Fruit fly (Drosophila melanogaster) whole organism, embryonic: Measurements from ENCODE around the gene CG42819.
A peak's percentile ranks its signal among the peaks of the same experiment; 100 is the strongest.

Source experiments
- B-H2 ChIP-seq: fragments of 200-800 bp; sonication (Bioruptor generic); optimal IDR thresholded peaks from 2 replicates; lab custom pipeline; 2018; ENCODE audit warnings: missing biosample characterization, mild to moderate bottlenecking, missing genetic modification characterization
- CG10267 ChIP-seq: fragments of 200-800 bp; sonication (Bioruptor generic); optimal IDR thresholded peaks from 2 replicates; lab custom pipeline; 2018; ENCODE audit warnings: missing biosample characterization, mild to moderate bottlenecking, missing genetic modification characterization, moderate library complexity
- CG10565 ChIP-seq: fragments of 200-800 bp; sonication (Bioruptor generic); optimal IDR thresholded peaks from 3 replicates; lab custom pipeline; 2016; ENCODE audit warnings: missing biosample characterization, mild to moderate bottlenecking, missing genetic modification characterization
- CG11398 ChIP-seq: fragments of 200-800 bp; sonication (Bioruptor generic); optimal IDR thresholded peaks from 2 replicates; lab custom pipeline; 2016; ENCODE audit warnings: missing biosample characterization, missing genetic modification characterization
- CG11723 ChIP-seq: fragments of 200-800 bp; sonication (Bioruptor generic); optimal IDR thresholded peaks from 2 replicates; lab custom pipeline; 2017; ENCODE audit warnings: missing biosample characterization, mild to moderate bottlenecking, missing genetic modification characterization
- CG1233 ChIP-seq: fragments of 200-800 bp; sonication (Bioruptor generic); optimal IDR thresholded peaks from 4 replicates; lab custom pipeline; 2018; ENCODE audit warnings: missing biosample characterization, mild to moderate bottlenecking, missing genetic modification characterization
- CG12391 ChIP-seq: fragments of 200-800 bp; sonication (Bioruptor generic); optimal IDR thresholded peaks from 3 replicates; lab custom pipeline; 2018; ENCODE audit warnings: missing biosample characterization, mild to moderate bottlenecking, missing genetic modification characterization, moderate library complexity
- CG13775 ChIP-seq: fragments of 200-800 bp; sonication (Bioruptor generic); optimal IDR thresholded peaks from 3 replicates; lab custom pipeline; 2017; ENCODE audit warnings: missing biosample characterization, mild to moderate bottlenecking, missing genetic modification characterization
- CG14667 ChIP-seq: fragments of 200-800 bp; sonication (Bioruptor generic); IDR thresholded peaks from 2 replicates; pipeline ENCODE4 v1.3.6; 2022; ENCODE audit warnings: missing biosample characterization, missing genetic modification characterization
- CG14710 ChIP-seq: fragments of 200-800 bp; sonication (Bioruptor generic); optimal IDR thresholded peaks from 3 replicates; lab custom pipeline; 2019; ENCODE audit warnings: missing biosample characterization, mild to moderate bottlenecking, missing genetic modification characterization, moderate library complexity
- CG15601 ChIP-seq: fragments of 200-800 bp; sonication (Bioruptor generic); optimal IDR thresholded peaks from 3 replicates; lab custom pipeline; 2019; ENCODE audit warnings: missing biosample characterization, mild to moderate bottlenecking, missing genetic modification characterization, moderate library complexity
- CG18619 ChIP-seq: fragments of 200-800 bp; sonication (Bioruptor generic); optimal IDR thresholded peaks from 3 replicates; lab custom pipeline; 2017; ENCODE audit warnings: missing biosample characterization, mild to moderate bottlenecking, missing genetic modification characterization
- CG34224 ChIP-seq: fragments of 200-800 bp; sonication (Bioruptor generic); IDR thresholded peaks from 3 replicates; pipeline ENCODE4 v1.3.6; 2022; ENCODE audit warnings: missing biosample characterization, missing genetic modification characterization; ENCODE audit not compliant: partially characterized antibody
- CG5953 ChIP-seq: fragments of 200-800 bp; sonication (Bioruptor generic); IDR thresholded peaks from 2 replicates; pipeline ENCODE4 v1.3.6; 2022; ENCODE audit warnings: missing biosample characterization, missing genetic modification characterization
- CG6791 ChIP-seq: fragments of 200-800 bp; sonication (Bioruptor generic); IDR thresholded peaks from 3 replicates; pipeline ENCODE4 v1.3.6; 2022; ENCODE audit warnings: missing biosample characterization, missing genetic modification characterization; ENCODE audit not compliant: partially characterized antibody
- CG7271 ChIP-seq: fragments of 200-800 bp; sonication (Bioruptor generic); optimal IDR thresholded peaks from 2 replicates; lab custom pipeline; 2018; ENCODE audit warnings: missing biosample characterization, mild to moderate bottlenecking, missing genetic modification characterization, moderate library complexity
- CG8359 ChIP-seq: fragments of 200-800 bp; sonication (Bioruptor generic); optimal IDR thresholded peaks from 2 replicates; lab custom pipeline; 2017; ENCODE audit warnings: missing biosample characterization, mild to moderate bottlenecking, missing genetic modification characterization, borderline replicate concordance
- CG8765 ChIP-seq: fragments of 200-800 bp; sonication (Bioruptor generic); IDR thresholded peaks from 2 replicates; pipeline ENCODE4 v1.3.6; 2022; ENCODE audit warnings: missing biosample characterization, missing genetic modification characterization
- Camta ChIP-seq: fragments of 200-800 bp; sonication (Bioruptor generic); optimal IDR thresholded peaks from 2 replicates; lab custom pipeline; 2016; ENCODE audit warnings: missing biosample characterization, missing genetic modification characterization
- D19A ChIP-seq: fragments of 200-800 bp; optimal IDR thresholded peaks from 3 replicates; lab custom pipeline; 2019; ENCODE audit warnings: missing biosample characterization, mild to moderate bottlenecking, missing genetic modification characterization, moderate library complexity
- Dbx ChIP-seq: fragments of 200-800 bp; sonication (Bioruptor generic); IDR thresholded peaks from 3 replicates; pipeline ENCODE4 v1.3.6; 2022; ENCODE audit warnings: missing biosample characterization, missing genetic modification characterization
- Drgx ChIP-seq: fragments of 200-800 bp; sonication (Bioruptor generic); IDR thresholded peaks from 2 replicates; pipeline ENCODE4 v1.3.6; 2022; ENCODE audit warnings: missing biosample characterization, missing genetic modification characterization
- E2f1 ChIP-seq: fragments of 200-800 bp; sonication (Bioruptor generic); IDR thresholded peaks from 2 replicates; pipeline ENCODE4 v1.3.6; 2022; ENCODE audit warnings: missing biosample characterization, missing genetic modification characterization
- Fer2 ChIP-seq: fragments of 200-800 bp; sonication (Bioruptor generic); optimal IDR thresholded peaks from 2 replicates; lab custom pipeline; 2018; ENCODE audit warnings: missing biosample characterization, mild to moderate bottlenecking, missing genetic modification characterization, moderate library complexity
- Hand ChIP-seq: fragments of 200-800 bp; sonication (Bioruptor generic); optimal IDR thresholded peaks from 2 replicates; lab custom pipeline; 2017; ENCODE audit warnings: mild to moderate bottlenecking, missing biosample characterization, missing genetic modification reagents, missing genetic modification characterization
- HmgD ChIP-seq: fragments of 200-800 bp; sonication (Bioruptor generic); optimal IDR thresholded peaks from 3 replicates; lab custom pipeline; 2016; ENCODE audit warnings: missing biosample characterization, missing genetic modification characterization
- Hr51 ChIP-seq, 2 experiments: fragments of 200-800 bp; sonication (Bioruptor generic); optimal IDR thresholded peaks; 2 replicates in 1 of 2; 3 replicates in 1 of 2; lab custom pipeline; 2016 to 2018; ENCODE audit warnings: missing biosample characterization in 2 of 2, missing genetic modification characterization in 2 of 2, mild to moderate bottlenecking in 1 of 2, moderate library complexity in 1 of 2
- NC2α ChIP-seq: fragments of 200-800 bp; sonication (Bioruptor generic); optimal IDR thresholded peaks from 2 replicates; lab custom pipeline; 2016; ENCODE audit warnings: missing biosample characterization, missing genetic modification characterization
- PHDP ChIP-seq: fragments of 200-800 bp; sonication (Bioruptor generic); optimal IDR thresholded peaks from 3 replicates; lab custom pipeline; 2018; ENCODE audit warnings: missing biosample characterization, mild to moderate bottlenecking, missing genetic modification characterization, moderate library complexity
- Scr ChIP-seq: fragments of 200-800 bp; sonication (Bioruptor generic); IDR thresholded peaks from 2 replicates; pipeline ENCODE4 v1.3.6; 2022; ENCODE audit warnings: missing biosample characterization, missing genetic modification characterization; ENCODE audit not compliant: partially characterized antibody
- Xrp1 ChIP-seq: fragments of 200-800 bp; sonication (Bioruptor generic); IDR thresholded peaks from 2 replicates; pipeline ENCODE4 v1.3.6; 2022; ENCODE audit warnings: missing biosample characterization, missing genetic modification characterization
- YL-1 ChIP-seq: fragments of 200-800 bp; sonication (Bioruptor generic); optimal IDR thresholded peaks from 3 replicates; lab custom pipeline; 2017; ENCODE audit warnings: missing biosample characterization, mild to moderate bottlenecking, missing genetic modification characterization
- bcd ChIP-seq: fragments of 200-800 bp; sonication (Bioruptor generic); optimal IDR thresholded peaks from 2 replicates; lab custom pipeline; 2017; ENCODE audit warnings: missing biosample characterization, mild to moderate bottlenecking, missing genetic modification characterization
- dan ChIP-seq: fragments of 200-800 bp; sonication (Bioruptor generic); IDR thresholded peaks from 2 replicates; pipeline ENCODE4 v1.3.6; 2022; ENCODE audit warnings: missing biosample characterization, missing genetic modification characterization
- en ChIP-seq: fragments of 200-800 bp; sonication (Bioruptor generic); optimal IDR thresholded peaks from 2 replicates; lab custom pipeline; 2016; ENCODE audit warnings: missing biosample characterization, missing genetic modification characterization
- fd102C ChIP-seq: fragments of 200-800 bp; sonication (Bioruptor generic); optimal IDR thresholded peaks from 2 replicates; lab custom pipeline; 2018; ENCODE audit warnings: missing biosample characterization, mild to moderate bottlenecking, missing genetic modification characterization, moderate library complexity
- gce ChIP-seq: fragments of 200-800 bp; sonication (Bioruptor generic); IDR thresholded peaks from 3 replicates; pipeline ENCODE4 v1.3.6; 2022; ENCODE audit warnings: missing biosample characterization, missing genetic modification characterization
- gsb-n ChIP-seq: fragments of 200-800 bp; sonication (Bioruptor generic); optimal IDR thresholded peaks from 3 replicates; lab custom pipeline; 2018; ENCODE audit warnings: missing biosample characterization, mild to moderate bottlenecking, missing genetic modification characterization
- jigr1 ChIP-seq: fragments of 200-800 bp; sonication (Bioruptor generic); IDR thresholded peaks from 3 replicates; pipeline ENCODE4 v1.3.6; 2022; ENCODE audit warnings: missing biosample characterization, missing genetic modification characterization
- ken ChIP-seq: fragments of 200-800 bp; sonication (Bioruptor generic); IDR thresholded peaks from 3 replicates; pipeline ENCODE4 v1.3.6; 2022; ENCODE audit warnings: missing biosample characterization, missing genetic modification characterization
- nau ChIP-seq: fragments of 200-800 bp; sonication (Bioruptor generic); optimal IDR thresholded peaks from 3 replicates; lab custom pipeline; 2017; ENCODE audit warnings: missing biosample characterization, mild to moderate bottlenecking, missing genetic modification characterization, missing genetic modification reagents
- oc ChIP-seq: fragments of 200-800 bp; sonication (Bioruptor generic); optimal IDR thresholded peaks from 2 replicates; lab custom pipeline; 2018; ENCODE audit warnings: missing biosample characterization, mild to moderate bottlenecking, missing genetic modification characterization, moderate library complexity
- p53 ChIP-seq: fragments of 200-800 bp; sonication (Bioruptor generic); optimal IDR thresholded peaks from 2 replicates; lab custom pipeline; 2016; ENCODE audit warnings: missing biosample characterization, missing genetic modification characterization
- phol ChIP-seq: fragments of 200-800 bp; sonication (Bioruptor generic); optimal IDR thresholded peaks from 3 replicates; lab custom pipeline; 2018; ENCODE audit warnings: missing biosample characterization, mild to moderate bottlenecking, missing genetic modification characterization, moderate library complexity
- salm ChIP-seq: fragments of 200-800 bp; sonication (Bioruptor generic); optimal IDR thresholded peaks from 2 replicates; lab custom pipeline; 2018; ENCODE audit warnings: missing biosample characterization, mild to moderate bottlenecking, missing genetic modification characterization
- schlank ChIP-seq: fragments of 200-800 bp; sonication (Bioruptor generic); optimal IDR thresholded peaks from 2 replicates; lab custom pipeline; 2018; ENCODE audit warnings: missing biosample characterization, mild to moderate bottlenecking, missing genetic modification characterization
- unpg ChIP-seq: fragments of 200-800 bp; sonication (Bioruptor generic); optimal IDR thresholded peaks from 3 replicates; lab custom pipeline; 2018; ENCODE audit warnings: missing biosample characterization, mild to moderate bottlenecking, missing genetic modification characterization, moderate library complexity

The CG42819 gene

dm6 chr2L:8370364-8371326 is 18.5 kb downstream of the CG42819 start, which contains the start of gene CG17292 (continued):
- TF ChIP-seq CG11398 (GFP tag; lab: Kevin White, UChicago) (peak; percentile 50), CG34224 (GFP tag; lab: Robert Waterston, UW) (peak; percentile 88), unpg (GFP tag; lab: Kevin White, UChicago) (peak; percentile 38), Xrp1 (GFP tag; lab: Robert Waterston, UW) (peak; percentile 63), CG13775 (GFP tag; lab: Kevin White, UChicago) (peak; percentile 49), nau (GFP tag; lab: Kevin White, UChicago) (peak; percentile 76), HmgD (GFP tag; lab: Kevin White, UChicago) (peak; percentile 16), Scr (GFP tag; lab: Robert Waterston, UW) (peak; percentile 90), jigr1 (GFP tag; lab: Robert Waterston, UW) (no peak; the same call in 2 of the 3 replicates), CG1233 (GFP tag; lab: Kevin White, UChicago) (peak; percentile 4), gce (GFP tag; lab: Robert Waterston, UW) (peak; percentile 75; the same call in 1 of the 3 replicates), gsb-n (tag; lab: Kevin White, UChicago) (peak; percentile 66), en (no peak), CG12391 (peak; percentile 42), CG15601 (peak; percentile 33), CG7271 (tag; lab: Kevin White, UChicago) (no peak), CG8359 (GFP tag; lab: Kevin White, UChicago) (no peak), Hand (peak; percentile 30), NC2α (peak; percentile 19), phol (tag; lab: Kevin White, UChicago) (peak; percentile 27), CG5953 (peak; percentile 43; the same call in 1 of the 2 replicates), schlank (peak; percentile 52), CG18619 (GFP tag; lab: Kevin White, UChicago) (peak; percentile 61), CG6791 (peak; percentile 90), CG11723 (GFP tag; lab: Kevin White, UChicago) (peak; percentile 16), bcd (GFP tag; lab: Kevin White, UChicago) (peak; percentile 61), B-H2 (GFP tag; lab: Kevin White, UChicago) (peak; percentile 74), oc (peak; percentile 70), ken (GFP tag; lab: Robert Waterston, UW) (peak; percentile 62; the same call in 2 of the 3 replicates), fd102C (no peak), salm (tag; lab: Kevin White, UChicago) (no peak), Hr51 (GFP tag; optimal IDR thresholded peaks at IDR 0.05; lab: Kevin White, UChicago) (peak in 1 of 2 experiments; percentile 23), Dbx (peak; percentile 82; the same call in 2 of the 3 replicates), YL-1 (GFP tag; lab: Kevin White, UChicago) (peak; percentile 43), dan (GFP tag; lab: Robert Waterston, UW) (no peak), Fer2 (tag; lab: Kevin White, UChicago) (no peak), E2f1 (GFP tag; lab: Robert Waterston, UW) (peak; percentile 41; the same call in 1 of the 2 replicates), CG14710 (peak; percentile 14), CG10565 (GFP tag; lab: Kevin White, UChicago) (no peak), CG10267 (tag; lab: Kevin White, UChicago) (peak; percentile 16), Drgx (peak; percentile 58), CG8765 (GFP tag; lab: Robert Waterston, UW) (no peak), D19A (tag; lab: Kevin White, UChicago) (peak; percentile 22), PHDP (peak; percentile 54), CG14667 (GFP tag; lab: Robert Waterston, UW) (no peak), Camta (no peak), p53 (GFP tag; lab: Kevin White, UChicago) (no peak)
